Worm (Caenorhabditis elegans) whole organism, early embryonic: ENCODE measurements around the gene srg-32.

Source experiments
- hnd-1 ChIP-seq: sonication (generic microtip); optimal IDR thresholded peaks from 2 replicates; lab custom pipeline; 2016; ENCODE audit warnings: missing genetic modification characterization, missing compliant biosample characterization
- tbx-11 ChIP-seq: fragments of 200-800 bp; sonication (Bioruptor generic); IDR thresholded peaks from 2 replicates; pipeline ENCODE4 v1.3.6; 2022; ENCODE audit warnings: missing genetic modification characterization, missing compliant biosample characterization

ce11 chrV:10632758-10633157, 44.2 kb upstream of the srg-32 start, which contains the start of gene mab-23:
- no peak for TF ChIP-seq hnd-1 (tag; lab: Kevin White, UChicago)
- no peak for TF ChIP-seq tbx-11
